Fruit fly (Drosophila melanogaster): ENCODE data around the gene Cep135.

DNA sequence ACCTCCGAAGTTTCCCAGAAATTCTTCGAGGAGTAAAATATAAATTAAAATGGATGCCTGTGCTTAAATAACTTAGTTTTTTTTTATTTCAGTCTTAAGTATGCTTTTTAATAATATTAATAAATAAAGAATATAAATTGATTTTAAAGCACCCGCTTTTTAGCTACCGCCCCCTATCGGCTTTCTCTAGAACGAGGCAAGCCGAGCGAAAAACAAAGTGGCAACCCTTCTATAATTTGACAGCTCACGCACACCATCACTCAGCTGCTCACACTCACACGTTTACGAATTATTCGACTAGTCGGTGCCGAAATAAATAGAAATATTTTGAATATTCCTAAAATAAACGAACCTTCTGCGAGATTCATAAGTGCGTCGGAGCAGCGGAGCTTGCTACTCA lies 45.0 kb downstream of the Cep135 start, which contains the start of gene CG6878:
- TF ChIP-seq CG8478 (optimal IDR thresholded peaks at IDR 0.05) = no peak
- TF ChIP-seq CTCF (optimal IDR thresholded peaks at IDR 0.05) = peak; percentile 75 to 91

Measured in S2 (cell line).